Fruit fly (Drosophila melanogaster) whole organism: ENCODE measurements around the gene CG14219.

Experiments
- Dll ChIP-seq: fragments of >200 bp; optimal IDR thresholded peaks from 2 replicates; lab custom pipeline; 2017
- psq ChIP-seq: fragments of >200 bp; optimal IDR thresholded peaks from 2 replicates; lab custom pipeline; 2017
- usp ChIP-seq: fragments of >200 bp; optimal IDR thresholded peaks from 2 replicates; lab custom pipeline; 2017; ENCODE audit warnings: missing biosample characterization, missing genetic modification characterization, mixed read lengths

- TF ChIP-seq usp: no peak
- no peak for TF ChIP-seq psq
- TF ChIP-seq Dll (lab: Kevin White, UChicago): no peak
Measured at dm6 chrX:19608042-19608609, 18.2 kb upstream of the CG14219 start.
